Fruit fly (Drosophila melanogaster) whole organism, embryonic: Measurements from ENCODE around the gene Parg.
A peak's percentile ranks its signal among the peaks of the same experiment; 100 is the strongest.

ENCODE experiments used
- Awh ChIP-seq: fragments of 200-800 bp; sonication (Bioruptor generic); IDR thresholded peaks from 2 replicates; pipeline ENCODE4, ENCODE4 v1.3.6; 2022; ENCODE audit warnings: missing biosample characterization, missing genetic modification characterization
- Bteb2 ChIP-seq: fragments of 200-800 bp; sonication (Bioruptor generic); optimal IDR thresholded peaks from 2 replicates; lab custom pipeline; 2016; ENCODE audit warnings: missing biosample characterization, missing genetic modification characterization
- CG1024 ChIP-seq: fragments of 200-800 bp; sonication (Bioruptor generic); IDR thresholded peaks from 2 replicates; pipeline ENCODE4 v1.3.6; 2022; ENCODE audit warnings: missing biosample characterization, missing genetic modification characterization
- CG10654 ChIP-seq: fragments of 200-800 bp; sonication (Bioruptor generic); optimal IDR thresholded peaks from 2 replicates; lab custom pipeline; 2016; ENCODE audit warnings: missing biosample characterization, missing genetic modification characterization
- CG11696 ChIP-seq: fragments of 200-800 bp; sonication (Bioruptor generic); IDR thresholded peaks from 2 replicates; pipeline ENCODE4 v1.3.6; 2022; ENCODE audit warnings: missing biosample characterization, missing genetic modification characterization
- CG12769 ChIP-seq: fragments of 200-800 bp; sonication (Bioruptor generic); optimal IDR thresholded peaks from 2 replicates; lab custom pipeline; 2019; ENCODE audit warnings: missing biosample characterization, mild to moderate bottlenecking, missing genetic modification characterization, moderate library complexity
- CG15514 ChIP-seq: fragments of 200-800 bp; sonication (Bioruptor generic); optimal IDR thresholded peaks from 3 replicates; lab custom pipeline; 2017; ENCODE audit warnings: missing biosample characterization, missing genetic modification characterization, mild to moderate bottlenecking, moderate library complexity, missing genetic modification reagents
- CG16815 ChIP-seq: fragments of 200-800 bp; sonication (Bioruptor generic); optimal IDR thresholded peaks from 3 replicates; lab custom pipeline; 2017; ENCODE audit warnings: missing biosample characterization, mild to moderate bottlenecking, missing genetic modification characterization
- CG18599 ChIP-seq: fragments of 200-800 bp; sonication (Bioruptor generic); optimal IDR thresholded peaks from 3 replicates; lab custom pipeline; 2017; ENCODE audit warnings: missing biosample characterization, missing genetic modification characterization, mild to moderate bottlenecking, moderate library complexity, missing genetic modification reagents
- CG2116 ChIP-seq: fragments of 200-800 bp; sonication (Bioruptor generic); optimal IDR thresholded peaks from 3 replicates; lab custom pipeline; 2018; ENCODE audit warnings: missing biosample characterization, mild to moderate bottlenecking, missing genetic modification characterization
- CG32772 ChIP-seq: fragments of 200-800 bp; sonication (Bioruptor generic); IDR thresholded peaks from 2 replicates; pipeline ENCODE4 v1.3.6; 2022; ENCODE audit warnings: missing biosample characterization, missing genetic modification characterization
- CG4730 ChIP-seq: fragments of 200-800 bp; sonication (Bioruptor generic); IDR thresholded peaks from 2 replicates; pipeline ENCODE4 v1.3.6; 2022; ENCODE audit warnings: missing biosample characterization, missing genetic modification characterization
- CG6654 ChIP-seq: fragments of 200-800 bp; sonication (Bioruptor generic); optimal IDR thresholded peaks from 2 replicates; lab custom pipeline; 2017; ENCODE audit warnings: missing biosample characterization, mild to moderate bottlenecking, missing genetic modification characterization
- CG7786 ChIP-seq: fragments of 200-800 bp; sonication (Bioruptor generic); optimal IDR thresholded peaks from 2 replicates; lab custom pipeline; 2016; ENCODE audit warnings: missing biosample characterization, missing genetic modification characterization
- CG7839 ChIP-seq: fragments of 200-800 bp; sonication (Bioruptor generic); optimal IDR thresholded peaks from 3 replicates; lab custom pipeline; 2018; ENCODE audit warnings: missing biosample characterization, mild to moderate bottlenecking, missing genetic modification characterization, moderate library complexity
- CG7963 ChIP-seq: fragments of 200-800 bp; sonication (Bioruptor generic); IDR thresholded peaks from 3 replicates; pipeline ENCODE4 v1.3.6; 2022; ENCODE audit warnings: missing biosample characterization, missing genetic modification characterization; ENCODE audit not compliant: partially characterized antibody
- CG9609 ChIP-seq: fragments of 200-800 bp; sonication (Bioruptor generic); optimal IDR thresholded peaks from 3 replicates; lab custom pipeline; 2016; ENCODE audit warnings: missing biosample characterization, missing genetic modification characterization
- CG9932 ChIP-seq: fragments of 200-800 bp; sonication (Bioruptor generic); IDR thresholded peaks from 2 replicates; pipeline ENCODE4 v1.3.6; 2022; ENCODE audit warnings: missing biosample characterization, missing genetic modification characterization
- Dbx ChIP-seq: fragments of 200-800 bp; sonication (Bioruptor generic); IDR thresholded peaks from 3 replicates; pipeline ENCODE4 v1.3.6; 2022; ENCODE audit warnings: missing biosample characterization, missing genetic modification characterization
- H2.0 ChIP-seq: fragments of 200-800 bp; sonication (Bioruptor generic); IDR thresholded peaks from 2 replicates; pipeline ENCODE4 v1.3.6; 2022; ENCODE audit warnings: missing biosample characterization, missing genetic modification characterization
- HmgD ChIP-seq: fragments of 200-800 bp; sonication (Bioruptor generic); optimal IDR thresholded peaks from 3 replicates; lab custom pipeline; 2016; ENCODE audit warnings: missing biosample characterization, missing genetic modification characterization
- Hmr ChIP-seq: fragments of 200-800 bp; sonication (Bioruptor generic); optimal IDR thresholded peaks from 3 replicates; lab custom pipeline; 2017; ENCODE audit warnings: mild to moderate bottlenecking, missing biosample characterization, missing genetic modification reagents, missing genetic modification characterization
- Hsf ChIP-seq: fragments of 200-800 bp; sonication (Bioruptor generic); optimal IDR thresholded peaks from 3 replicates; lab custom pipeline; 2016; ENCODE audit warnings: missing biosample characterization, missing genetic modification characterization
- Kr ChIP-seq: fragments of 200-800 bp; sonication (Bioruptor generic); optimal IDR thresholded peaks from 2 replicates; lab custom pipeline; 2017; ENCODE audit warnings: missing biosample characterization, mild to moderate bottlenecking, missing genetic modification characterization
- Lim3 ChIP-seq: fragments of 200-800 bp; sonication (Bioruptor generic); IDR thresholded peaks from 2 replicates; pipeline ENCODE4 v1.3.6; 2022; ENCODE audit warnings: missing biosample characterization, missing genetic modification characterization
- Myb ChIP-seq: fragments of 200-800 bp; sonication (Bioruptor generic); optimal IDR thresholded peaks from 2 replicates; lab custom pipeline; 2016; ENCODE audit warnings: missing biosample characterization, missing genetic modification characterization
- Sox100B ChIP-seq: fragments of 200-800 bp; sonication (Bioruptor generic); optimal IDR thresholded peaks from 3 replicates; lab custom pipeline; 2018; ENCODE audit warnings: missing biosample characterization, mild to moderate bottlenecking, missing genetic modification characterization
- Vsx1 ChIP-seq: fragments of 200-800 bp; sonication (Bioruptor generic); optimal IDR thresholded peaks from 2 replicates; lab custom pipeline; 2017; ENCODE audit warnings: missing biosample characterization, mild to moderate bottlenecking, missing genetic modification characterization, missing genetic modification reagents
- al ChIP-seq: fragments of 200-800 bp; sonication (Bioruptor generic); IDR thresholded peaks from 2 replicates; pipeline ENCODE4 v1.3.6; 2022; ENCODE audit warnings: missing biosample characterization, missing genetic modification characterization
- az2 ChIP-seq: fragments of 200-800 bp; sonication (Bioruptor generic); optimal IDR thresholded peaks from 3 replicates; lab custom pipeline; 2016; ENCODE audit warnings: missing biosample characterization, missing genetic modification characterization
- bab2 ChIP-seq: fragments of 200-800 bp; sonication (Bioruptor generic); optimal IDR thresholded peaks from 2 replicates; lab custom pipeline; 2016; ENCODE audit warnings: missing biosample characterization, missing genetic modification characterization
- btn ChIP-seq: fragments of 200-800 bp; sonication (Bioruptor generic); optimal IDR thresholded peaks from 2 replicates; lab custom pipeline; 2016; ENCODE audit warnings: missing biosample characterization, missing genetic modification characterization
- caup ChIP-seq: fragments of 200-800 bp; sonication (Bioruptor generic); optimal IDR thresholded peaks from 3 replicates; lab custom pipeline; 2017; ENCODE audit warnings: missing biosample characterization, mild to moderate bottlenecking, missing genetic modification characterization, moderate library complexity; ENCODE audit not compliant: severe bottlenecking
- chm ChIP-seq: fragments of 200-800 bp; sonication (Bioruptor generic); IDR thresholded peaks from 2 replicates; pipeline ENCODE4 v1.3.6; 2022; ENCODE audit warnings: missing biosample characterization, missing genetic modification characterization
- dm ChIP-seq: fragments of 200-800 bp; sonication (Bioruptor generic); optimal IDR thresholded peaks from 3 replicates; lab custom pipeline; 2016; ENCODE audit warnings: missing biosample characterization, missing genetic modification characterization
- ham ChIP-seq: fragments of 200-800 bp; sonication (Bioruptor generic); IDR thresholded peaks from 2 replicates; pipeline ENCODE4 v1.3.6; 2022; ENCODE audit warnings: missing biosample characterization, missing genetic modification characterization
- hb ChIP-seq: fragments of 200-800 bp; sonication (Bioruptor generic); IDR thresholded peaks from 3 replicates; pipeline ENCODE4 v1.3.6; 2022; ENCODE audit warnings: missing biosample characterization, missing genetic modification characterization; ENCODE audit not compliant: partially characterized antibody
- insv ChIP-seq, 2 experiments: fragments of 200-800 bp; sonication (Bioruptor generic); optimal IDR thresholded peaks; 3 replicates each; lab custom pipeline; 2016 to 2018; ENCODE audit warnings: missing biosample characterization in 2 of 2, missing genetic modification characterization in 2 of 2
- jumu ChIP-seq: fragments of 200-800 bp; sonication (Bioruptor generic); optimal IDR thresholded peaks from 3 replicates; lab custom pipeline; 2016; ENCODE audit warnings: missing biosample characterization, missing genetic modification characterization
- ken ChIP-seq: fragments of 200-800 bp; sonication (Bioruptor generic); IDR thresholded peaks from 3 replicates; pipeline ENCODE4 v1.3.6; 2022; ENCODE audit warnings: missing biosample characterization, missing genetic modification characterization
- lilli ChIP-seq: fragments of 200-800 bp; sonication (Bioruptor generic); optimal IDR thresholded peaks from 3 replicates; lab custom pipeline; 2016; ENCODE audit warnings: missing biosample characterization, missing genetic modification characterization
- org-1 ChIP-seq: fragments of 200-800 bp; sonication (Bioruptor generic); optimal IDR thresholded peaks from 2 replicates; lab custom pipeline; 2017; ENCODE audit warnings: missing biosample characterization, missing genetic modification characterization
- otp ChIP-seq: fragments of 200-800 bp; sonication (Bioruptor generic); IDR thresholded peaks from 3 replicates; pipeline ENCODE4, ENCODE4 v1.3.6; 2022; ENCODE audit warnings: missing biosample characterization, missing genetic modification characterization
- p53 ChIP-seq: fragments of 200-800 bp; sonication (Bioruptor generic); optimal IDR thresholded peaks from 2 replicates; lab custom pipeline; 2016; ENCODE audit warnings: missing biosample characterization, missing genetic modification characterization
- pum ChIP-seq: fragments of 200-800 bp; sonication (Bioruptor generic); optimal IDR thresholded peaks from 2 replicates; lab custom pipeline; 2016; ENCODE audit warnings: missing biosample characterization, missing genetic modification characterization
- repo ChIP-seq: fragments of 200-800 bp; sonication (Bioruptor generic); optimal IDR thresholded peaks from 2 replicates; lab custom pipeline; 2016; ENCODE audit warnings: missing biosample characterization, missing genetic modification characterization
- run ChIP-seq: fragments of 200-800 bp; sonication (Bioruptor generic); optimal IDR thresholded peaks from 3 replicates; lab custom pipeline; 2018; ENCODE audit warnings: missing biosample characterization, mild to moderate bottlenecking, missing genetic modification characterization
- sens ChIP-seq: fragments of 200-800 bp; sonication (Bioruptor generic); peaks from one replicate; lab custom pipeline; 2016; ENCODE audit warnings: missing biosample characterization, missing genetic modification characterization
- sim ChIP-seq: fragments of 200-800 bp; sonication (Bioruptor generic); IDR thresholded peaks from 2 replicates; pipeline ENCODE4 v1.3.6; 2022; ENCODE audit warnings: missing biosample characterization, missing genetic modification characterization
- slp2 ChIP-seq: fragments of 200-800 bp; sonication (Bioruptor generic); optimal IDR thresholded peaks from 2 replicates; lab custom pipeline; 2016; ENCODE audit warnings: missing biosample characterization, missing genetic modification characterization
- sr ChIP-seq: fragments of 200-800 bp; sonication (Bioruptor generic); IDR thresholded peaks from 3 replicates; pipeline ENCODE4 v1.3.6; 2022; ENCODE audit warnings: missing biosample characterization, missing genetic modification characterization
- wor ChIP-seq: fragments of 200-800 bp; sonication (Bioruptor generic); IDR thresholded peaks from 2 replicates; pipeline ENCODE4 v1.3.6; 2022; ENCODE audit warnings: missing biosample characterization, missing genetic modification characterization

Parg gene

dm6 chrX:3690631-3691030, 19.3 kb upstream of the Parg start (continued):
- no peak for TF ChIP-seq al (GFP tag; lab: Robert Waterston, UW)
- peak; percentile 20 for TF ChIP-seq CG9609 (GFP tag; lab: Kevin White, UChicago)
- TF ChIP-seq CG18599 (GFP tag; lab: Kevin White, UChicago), result peak; percentile 68
- no peak for TF ChIP-seq btn (GFP tag; lab: Kevin White, UChicago)
- TF ChIP-seq p53 (GFP tag; lab: Kevin White, UChicago), result no peak
- TF ChIP-seq Awh (GFP tag; lab: Robert Waterston, UW), result no peak
- no peak for TF ChIP-seq ham (GFP tag; lab: Robert Waterston, UW)
- TF ChIP-seq Vsx1 (GFP tag; lab: Kevin White, UChicago), result no peak
- 0 out of 3 replicates have a peak, but pooled peaks have one; percentile 42 for TF ChIP-seq ken (GFP tag; lab: Robert Waterston, UW)
- peak; percentile 51 for TF ChIP-seq CG12769 (tag; lab: Kevin White, UChicago)
- TF ChIP-seq CG1024 (GFP tag; lab: Robert Waterston, UW), result no peak
- no peak for TF ChIP-seq caup (GFP tag; lab: Kevin White, UChicago)
- TF ChIP-seq CG7786 (GFP tag; lab: Kevin White, UChicago), result peak; percentile 33
- no peak for TF ChIP-seq chm (GFP tag; lab: Robert Waterston, UW)
- TF ChIP-seq Sox100B (GFP tag; lab: Kevin White, UChicago), result peak; percentile 32
- peak; percentile 93 for TF ChIP-seq sens (GFP tag; lab: Kevin White, UChicago)
- peak; percentile 5 for TF ChIP-seq Kr (GFP tag; lab: Kevin White, UChicago)
- TF ChIP-seq lilli (GFP tag; lab: Kevin White, UChicago), result peak; percentile 37
- no peak for TF ChIP-seq hb
- TF ChIP-seq repo (GFP tag; lab: Kevin White, UChicago), result no peak
- TF ChIP-seq CG11696, result 0 out of 2 replicates have a peak, but pooled peaks have one; percentile 18
- peak; percentile 40 for TF ChIP-seq org-1 (GFP tag; lab: Kevin White, UChicago)
- no peak for TF ChIP-seq CG32772
- peak; percentile 19 for TF ChIP-seq Myb (GFP tag; lab: Kevin White, UChicago)
- TF ChIP-seq CG4730, result peak; percentile 26; the same call in 1 of the 2 replicates
- peak; percentile 36; the same call in 1 of the 2 replicates for TF ChIP-seq CG9932
- peak; percentile 68 for TF ChIP-seq CG7839 (tag; lab: Kevin White, UChicago)
- no peak for TF ChIP-seq H2.0
- TF ChIP-seq Hmr (GFP tag; lab: Kevin White, UChicago), result peak; percentile 30
- TF ChIP-seq CG6654 (GFP tag; lab: Kevin White, UChicago), result no peak
- no peak for TF ChIP-seq run (tag; lab: Kevin White, UChicago)
- no peak for TF ChIP-seq CG2116 (GFP tag; lab: Kevin White, UChicago)
- no peak for TF ChIP-seq Lim3 (GFP tag; lab: Robert Waterston, UW)
- TF ChIP-seq insv (GFP tag; optimal IDR thresholded peaks at IDR 0.05; lab: Kevin White, UChicago), result no peak
- TF ChIP-seq CG16815 (GFP tag; lab: Kevin White, UChicago), result peak; percentile 42
- TF ChIP-seq jumu (GFP tag; lab: Kevin White, UChicago), result peak; percentile 22
- TF ChIP-seq CG15514 (GFP tag; lab: Kevin White, UChicago), result peak; percentile 29
- TF ChIP-seq sr (GFP tag; lab: Robert Waterston, UW), result no peak
- TF ChIP-seq sim, result no peak
- TF ChIP-seq pum (GFP tag; lab: Kevin White, UChicago), result peak; percentile 29
- peak; percentile 22 for TF ChIP-seq bab2 (GFP tag; lab: Kevin White, UChicago)
- TF ChIP-seq slp2, result no peak
- TF ChIP-seq Bteb2, result no peak
- no peak for TF ChIP-seq wor (GFP tag; lab: Robert Waterston, UW)
- 0 out of 3 replicates have a peak, but pooled peaks have one; percentile 10 for TF ChIP-seq Dbx
- TF ChIP-seq dm (GFP tag; lab: Kevin White, UChicago), result no peak
- TF ChIP-seq Hsf (GFP tag; lab: Kevin White, UChicago), result peak; percentile 33
- no peak for TF ChIP-seq CG7963 (GFP tag; lab: Robert Waterston, UW)
- TF ChIP-seq CG10654 (GFP tag; lab: Kevin White, UChicago), result no peak
- TF ChIP-seq az2 (GFP tag; lab: Kevin White, UChicago), result peak; percentile 16
- TF ChIP-seq otp (GFP tag; lab: Robert Waterston, UW), result no peak
- no peak for TF ChIP-seq HmgD (GFP tag; lab: Kevin White, UChicago)
